Worm (Caenorhabditis elegans): ENCODE data around the gene R07E5.19.
A peak's percentile ranks its signal among the peaks of the same experiment; 100 is the strongest.

The R07E5.19 gene

ce11 chrIII:4378600-4379293 lies 39.1 kb downstream of the R07E5.19 start (continued):
- TF ChIP-seq elt-3 (tag; optimal IDR thresholded peaks at IDR 0.05) (peak in 1 of 6 experiments; percentile 17), lin-35 (GFP tag; optimal IDR thresholded peaks at IDR 0.05) (peak in 1 of 2 experiments; percentile 21), isw-1 (GFP tag; IDR thresholded peaks at IDR 0.05) (peak; percentile 8; the same call in 1 of the 2 replicates), xbp-1 (tag; optimal IDR thresholded peaks at IDR 0.05) (peak; percentile 25), snu-23 (GFP tag; optimal IDR thresholded peaks at IDR 0.05) (peak; percentile 52), mep-1 (tag; optimal IDR thresholded peaks at IDR 0.05) (peak; percentile 50), lsy-2 (tag; optimal IDR thresholded peaks at IDR 0.05) (peak; percentile 30 to 65), mdl-1 (tag; optimal IDR thresholded peaks at IDR 0.05) (peak in 1 of 2 experiments; percentile 1)

ce11 chrIII:4374854-4375253 lies 43.0 kb downstream of the R07E5.19 start, which contains the start of gene pals-26:
Gene pals-26, plus strand, starts transcription at chrIII:4375154.
- TF ChIP-seq nhr-76 (tag; optimal IDR thresholded peaks at IDR 0.05) (no peak), hlh-17 (GFP tag; optimal IDR thresholded peaks at IDR 0.05; ENCODE audit: borderline replicate concordance) (no peak), alr-1 (tag; optimal IDR thresholded peaks at IDR 0.05; ENCODE audit: borderline replicate concordance) (no peak), zag-1 (tag; optimal IDR thresholded peaks at IDR 0.05) (no peak), lsy-2 (tag; optimal IDR thresholded peaks at IDR 0.05) (no peak), Y116A8C.19 (tag; optimal IDR thresholded peaks at IDR 0.05; ENCODE audit: borderline replicate concordance) (no peak), mep-1 (tag; optimal IDR thresholded peaks at IDR 0.05) (no peak), unc-98 (GFP tag; IDR thresholded peaks at IDR 0.05) (no peak)

- TF ChIP-seq nhr-47 (tag; optimal IDR thresholded peaks at IDR 0.05) (no peak), mdl-1 (tag; optimal IDR thresholded peaks at IDR 0.05) (no peak), lin-15B (tag; optimal IDR thresholded peaks at IDR 0.05) (no peak), mab-9 (GFP tag; IDR thresholded peaks at IDR 0.05) (no peak), ama-1 (optimal IDR thresholded peaks at IDR 0.05) (no peak), egl-27 (tag; optimal IDR thresholded peaks at IDR 0.05) (no peak), nhr-85 (tag) (no peak), nhr-28 (tag; optimal IDR thresholded peaks at IDR 0.05) (no peak), dpl-1 (GFP tag; optimal IDR thresholded peaks at IDR 0.05) (no peak)
These were observed 45.0 kb downstream of the R07E5.19 start for ce11 chrIII:4372894-4373293.

ce11 chrIII:4370585-4370984 lies 47.3 kb downstream of the R07E5.19 start, which contains the start of gene ckb-3:
Gene ckb-3, plus strand, starts transcription at chrIII:4370885.
- no peak for TF ChIP-seq ceh-88 (GFP tag; IDR thresholded peaks at IDR 0.05)
- no peak for TF ChIP-seq pax-3 (tag; optimal IDR thresholded peaks at IDR 0.05)
- TF ChIP-seq fkh-10 (GFP tag; optimal IDR thresholded peaks at IDR 0.05), result no peak
- no peak for TF ChIP-seq skn-1 (tag; optimal IDR thresholded peaks at IDR 0.05)
- TF ChIP-seq zip-4 (GFP tag; optimal IDR thresholded peaks at IDR 0.05), result no peak
- TF ChIP-seq ztf-4 (tag; optimal IDR thresholded peaks at IDR 0.05), result no peak
- TF ChIP-seq nhr-20 (tag; optimal IDR thresholded peaks at IDR 0.05), result no peak
- no peak for TF ChIP-seq snpc-4 (tag; optimal IDR thresholded peaks at IDR 0.05)
- TF ChIP-seq F16B12.6 (tag; optimal IDR thresholded peaks at IDR 0.05), result no peak
- TF ChIP-seq elt-2 (tag; optimal IDR thresholded peaks at IDR 0.05), result no peak
- TF ChIP-seq lsy-2 (tag; optimal IDR thresholded peaks at IDR 0.05), result no peak
- TF ChIP-seq aly-2 (tag; optimal IDR thresholded peaks at IDR 0.05), result no peak
- TF ChIP-seq nhr-47 (tag; optimal IDR thresholded peaks at IDR 0.05), result no peak
- TF ChIP-seq ceh-63 (GFP tag; optimal IDR thresholded peaks at IDR 0.05), result no peak
- TF ChIP-seq aha-1 (tag; optimal IDR thresholded peaks at IDR 0.05), result no peak
- no peak for TF ChIP-seq lir-3 (tag; optimal IDR thresholded peaks at IDR 0.05; ENCODE audit: poor library complexity)
